Worm (Caenorhabditis elegans): Measurements from ENCODE around the gene B0403.5.

ce11 chrX:7040760-7041159, 16.8 kb upstream of the B0403.5 start:
- TF ChIP-seq him-1 (tag; optimal IDR thresholded peaks at IDR 0.05): no peak
- TF ChIP-seq W03F9.2 (tag; optimal IDR thresholded peaks at IDR 0.05): no peak
- TF ChIP-seq dao-5 (tag; optimal IDR thresholded peaks at IDR 0.05): no peak
